Fruit fly (Drosophila melanogaster) whole organism, larva: ENCODE data around the gene CG43055.

Source experiments
- noc ChIP-seq: fragments of 200-800 bp; sonication (Bioruptor generic); optimal IDR thresholded peaks from 3 replicates; lab custom pipeline; 2019; ENCODE audit warnings: missing biosample characterization, mild to moderate bottlenecking, missing genetic modification characterization, moderate library complexity

CG43055 gene

dm6 chr2L:4410855-4411254, at the start of gene CG43055:
CG43055 (plus strand) TSS chr2L:4411155.
- no peak for TF ChIP-seq noc (tag; lab: Kevin White, UChicago)

- no peak for TF ChIP-seq noc (tag; lab: Kevin White, UChicago)
Observed at dm6 chr2L:4361438-4361975, 49.4 kb upstream of the CG43055 start, which contains the start of gene Traf4. Traf4 (plus strand) TSS chr2L:4361925.

DNA sequence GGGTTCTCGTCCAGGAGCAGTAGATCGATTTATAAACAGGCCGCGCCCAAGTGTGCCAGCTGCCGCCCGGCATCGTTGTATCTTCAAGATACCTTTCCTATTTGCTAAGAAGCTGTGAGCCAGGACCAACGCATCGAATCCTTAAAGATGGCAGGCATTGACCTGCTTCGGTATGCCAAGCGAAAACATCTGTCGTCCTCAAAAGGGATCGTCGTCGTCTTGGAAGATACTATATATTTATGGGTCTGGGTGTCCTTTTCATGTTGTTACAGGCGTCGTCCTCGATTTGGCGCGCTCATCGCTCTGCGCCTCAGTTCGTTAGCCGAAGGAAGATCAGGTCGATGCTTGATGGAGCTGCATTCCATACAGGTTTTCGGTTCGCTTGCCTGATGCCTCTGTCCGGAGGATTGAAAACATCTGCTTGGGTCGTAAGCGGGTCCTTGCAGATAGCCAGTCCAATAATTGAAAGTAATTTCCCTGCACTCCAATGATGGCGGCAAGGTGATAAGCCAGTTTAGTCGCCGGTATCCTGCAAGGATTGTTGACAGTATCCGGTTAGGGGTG, 47.2 kb upstream of the CG43055 start:
- TF ChIP-seq noc (tag; lab: Kevin White, UChicago): no peak

DNA sequence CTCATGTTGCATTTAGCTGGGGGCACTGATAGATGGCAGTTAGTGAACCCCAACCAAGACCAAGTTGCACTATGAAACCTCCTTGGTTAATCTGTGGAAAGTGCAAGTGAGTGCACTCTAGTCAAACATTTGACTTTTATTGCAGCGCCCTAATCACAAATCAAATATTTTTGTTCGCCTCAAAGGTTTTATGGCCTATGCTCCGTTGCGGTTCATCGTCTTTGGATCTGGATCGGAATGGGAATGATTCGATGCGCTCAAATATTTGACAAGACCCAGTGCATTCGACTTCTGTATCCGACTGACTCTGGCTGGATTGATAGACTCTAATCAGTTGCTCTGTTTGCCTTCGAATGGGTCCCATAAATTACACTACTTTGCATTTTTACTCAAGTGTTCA, 46.0 kb upstream of the CG43055 start:
- TF ChIP-seq noc (tag; lab: Kevin White, UChicago): no peak

DNA sequence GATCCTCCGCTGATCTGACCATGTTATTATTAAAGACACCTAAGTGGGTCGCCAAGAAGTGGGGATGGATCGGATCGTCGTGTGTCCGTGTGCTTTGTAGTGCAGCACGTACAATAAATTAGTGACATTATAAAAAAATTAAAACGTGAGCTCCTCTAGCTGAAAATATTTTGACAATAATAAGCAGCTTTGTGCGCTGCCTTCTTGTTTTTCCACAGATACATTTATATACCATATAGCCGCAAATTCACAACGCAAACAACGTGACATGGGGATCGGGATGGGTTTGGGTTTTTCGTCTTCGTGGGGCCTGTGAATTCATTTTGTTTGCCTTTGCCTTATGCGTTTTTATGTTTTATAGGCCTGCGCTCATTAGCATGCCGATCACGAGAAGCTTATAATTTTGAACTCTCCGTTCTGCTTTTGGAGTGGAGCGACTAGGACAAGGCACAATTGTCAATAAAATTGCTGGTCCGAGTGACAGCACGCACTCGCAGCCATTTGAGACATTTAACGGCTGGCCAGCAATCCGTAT, 45.1 kb upstream of the CG43055 start:
- no peak for TF ChIP-seq noc (tag; lab: Kevin White, UChicago)

DNA sequence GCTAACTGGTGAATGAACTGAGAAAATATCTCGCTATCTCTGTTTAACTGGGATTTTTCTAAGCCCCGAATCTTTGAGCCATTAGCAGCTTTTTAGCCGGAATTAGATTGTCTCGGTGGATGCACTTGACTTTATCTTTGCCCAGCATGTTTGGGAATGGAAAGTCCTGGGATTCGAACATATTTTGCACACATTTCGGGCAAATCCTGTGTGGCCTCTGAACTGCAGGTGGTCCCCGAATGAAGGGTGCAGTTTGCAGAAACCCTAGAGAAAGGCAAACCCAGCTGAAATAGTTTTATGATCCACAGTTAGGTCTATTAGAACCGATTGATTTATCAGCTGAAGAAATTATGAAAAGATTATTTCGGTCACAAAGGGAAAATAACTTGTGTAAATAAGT, 44.3 kb upstream of the CG43055 start:
- no peak for TF ChIP-seq noc (tag; lab: Kevin White, UChicago)

- TF ChIP-seq noc (tag; lab: Kevin White, UChicago): no peak
Observed at dm6 chr2L:4368553-4369268, 42.2 kb upstream of the CG43055 start.

DNA sequence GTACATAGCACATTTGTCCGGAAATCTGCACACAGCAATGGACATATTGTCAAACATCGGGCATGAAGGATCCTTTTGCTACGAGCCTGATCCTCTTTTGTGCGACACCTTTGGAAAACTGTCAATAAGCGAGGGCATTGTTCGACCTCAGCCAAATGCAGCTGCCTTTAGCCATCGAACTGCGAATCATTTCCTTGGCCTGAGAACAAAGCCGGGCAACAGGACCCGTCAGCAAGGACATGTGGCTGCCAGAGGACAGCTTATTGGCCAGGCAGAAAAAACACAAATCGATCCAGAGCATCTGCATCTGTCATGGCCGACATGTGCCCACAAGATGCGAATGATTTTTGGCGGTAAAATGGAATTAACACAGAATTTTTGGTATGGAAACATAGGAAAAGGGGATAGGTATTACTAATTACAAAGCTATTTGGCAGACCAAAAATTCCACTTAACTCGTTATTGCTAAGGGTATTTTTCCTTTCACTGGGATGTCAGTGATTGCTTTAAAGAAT, 40.9 kb upstream of the CG43055 start:
- no peak for TF ChIP-seq noc (tag; lab: Kevin White, UChicago)

DNA sequence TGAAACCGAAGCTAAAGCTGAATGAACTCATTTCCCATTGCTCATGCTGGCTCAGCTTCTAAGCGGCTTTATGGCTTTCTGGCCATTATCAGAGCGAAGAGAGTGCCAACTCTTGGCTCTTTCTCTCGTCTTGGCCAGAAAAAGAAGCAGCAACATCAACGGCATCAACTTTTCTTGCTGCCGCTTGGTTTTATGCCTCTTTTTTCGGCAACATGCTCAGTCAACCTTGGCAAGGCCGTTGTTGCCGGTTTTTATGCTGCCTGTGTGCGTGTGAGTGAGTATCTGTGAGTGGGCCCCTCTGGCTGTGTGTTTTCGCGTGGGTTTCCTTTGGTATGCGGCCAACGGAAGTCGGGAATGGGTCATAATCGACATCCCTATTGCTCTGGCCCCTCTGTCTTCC, 40.4 kb upstream of the CG43055 start:
- TF ChIP-seq noc (tag; lab: Kevin White, UChicago): no peak

- no peak for TF ChIP-seq noc (tag; lab: Kevin White, UChicago)
Observed at dm6 chr2L:4371516-4372136, 39.3 kb upstream of the CG43055 start.

DNA sequence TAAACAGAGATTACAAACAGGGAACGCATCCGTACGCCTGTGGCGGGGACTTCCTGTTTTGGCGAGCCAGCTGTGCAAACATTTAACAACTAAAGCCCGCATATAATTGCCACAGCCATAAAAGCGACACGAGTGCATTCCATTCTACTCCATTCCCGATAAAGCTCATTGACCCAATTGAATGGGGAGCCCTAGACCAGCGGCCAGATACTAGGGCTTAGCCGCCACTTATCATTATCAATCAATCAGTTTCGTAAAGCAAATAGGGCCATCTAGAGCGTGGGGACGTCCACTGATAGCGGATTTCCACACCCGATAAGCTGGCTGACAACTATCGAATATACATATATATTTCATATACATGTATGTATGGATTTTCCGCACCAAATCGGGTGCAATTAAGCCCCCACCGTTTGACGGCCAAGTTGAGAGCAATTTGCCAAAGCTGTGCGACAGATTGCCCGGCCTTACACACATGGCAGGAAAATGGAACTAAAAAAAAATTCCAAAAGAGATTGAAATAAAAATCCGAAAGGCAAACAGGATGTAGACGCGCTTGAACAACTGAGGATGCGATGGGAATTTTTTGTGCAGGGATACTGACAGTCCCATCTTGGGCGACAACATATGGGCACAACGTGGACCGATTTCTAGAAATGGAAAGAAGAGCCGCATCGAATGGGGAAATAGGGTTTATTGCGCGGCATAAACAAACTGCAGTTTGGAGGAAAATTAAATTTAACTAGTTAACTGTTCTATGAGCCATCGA, 38.0 kb upstream of the CG43055 start:
- no peak for TF ChIP-seq noc (tag; lab: Kevin White, UChicago)

DNA sequence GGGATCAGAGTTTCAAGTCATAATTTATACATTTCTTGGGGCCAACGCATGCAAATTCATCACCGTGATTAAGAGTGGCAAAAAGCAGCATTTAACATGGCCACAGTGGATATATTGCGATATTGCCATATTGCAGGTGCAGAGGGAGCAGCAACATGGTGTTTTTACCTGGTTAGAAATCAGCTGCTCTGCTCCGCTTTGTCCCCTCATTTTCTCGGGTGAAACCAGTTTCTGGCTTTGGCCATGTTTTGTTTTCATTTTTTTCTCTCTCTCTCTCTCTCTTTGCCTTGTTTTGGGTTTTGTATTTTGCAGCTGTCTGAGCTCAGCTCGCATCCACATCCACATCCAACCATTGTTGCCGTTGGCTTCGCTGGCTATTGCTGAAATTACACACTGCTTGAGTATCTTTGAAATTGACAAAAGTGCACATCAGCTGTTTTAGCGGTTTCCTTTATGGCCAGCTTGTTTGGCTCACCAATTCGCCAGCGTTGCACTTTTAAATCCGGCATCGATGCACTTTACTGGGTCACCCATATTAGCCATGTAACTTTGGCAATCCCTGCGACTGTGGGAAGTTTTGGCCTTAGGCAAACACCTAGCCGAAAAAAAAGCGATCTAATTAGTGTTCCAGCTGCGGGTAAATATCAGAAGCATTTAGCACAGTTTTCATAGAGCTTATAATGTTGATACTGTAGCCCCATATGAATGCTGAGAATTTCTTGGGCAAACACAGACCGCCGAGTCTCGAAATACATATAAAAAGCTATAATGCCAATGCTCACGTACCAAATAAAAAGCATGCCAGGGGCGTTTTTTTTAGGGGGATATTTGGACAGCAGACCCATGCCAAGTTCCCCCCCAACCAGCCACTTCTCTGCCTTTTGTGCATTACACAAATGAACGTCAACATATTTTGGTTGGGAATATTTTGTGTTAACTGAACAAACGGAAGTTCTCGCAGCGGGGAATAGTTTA, 35.6 kb upstream of the CG43055 start:
- no peak for TF ChIP-seq noc (tag; lab: Kevin White, UChicago)

DNA sequence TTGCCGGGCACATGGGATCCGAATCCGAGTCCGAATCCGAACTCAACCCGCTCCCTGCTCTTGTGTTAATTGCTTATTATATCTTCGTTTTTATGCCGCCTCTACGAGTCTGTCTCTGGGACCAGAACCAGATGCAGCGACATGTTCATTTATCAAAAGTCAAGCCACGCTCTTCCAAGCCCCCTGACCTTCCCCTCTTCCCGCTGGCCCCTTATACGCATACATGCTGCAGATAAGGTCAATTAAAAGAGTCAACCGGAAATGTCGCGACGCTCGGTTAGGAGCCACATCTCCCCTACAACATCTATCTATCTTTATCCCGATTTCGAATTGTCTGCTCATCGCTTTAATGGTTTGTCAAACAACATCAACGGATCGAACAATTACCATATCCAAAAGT, 33.2 kb upstream of the CG43055 start:
- no peak for TF ChIP-seq noc (tag; lab: Kevin White, UChicago)

- TF ChIP-seq noc (tag; lab: Kevin White, UChicago): no peak
Observed at dm6 chr2L:4378380-4378779, 32.6 kb upstream of the CG43055 start.
